Worm (Caenorhabditis elegans) whole organism, L2 larva: Measurements from ENCODE around the gene cyp-33E1.
A peak's percentile ranks its signal among the peaks of the same experiment; 100 is the strongest.

Experiments used
- C34F6.9 ChIP-seq: fragments of 150-350 bp; optimal IDR thresholded peaks from 2 replicates; lab custom pipeline; 2014; ENCODE audit warnings: missing biosample characterization, missing genetic modification characterization
- F13H6.1 ChIP-seq: sonication (generic microtip); optimal IDR thresholded peaks from 2 replicates; lab custom pipeline; 2016; ENCODE audit warnings: missing genetic modification characterization, missing compliant biosample characterization
- R02D3.7 ChIP-seq: fragments of 150-350 bp; optimal IDR thresholded peaks from 2 replicates; lab custom pipeline; 2014; ENCODE audit warnings: missing biosample characterization, missing genetic modification characterization
- Y55F3AM.14 ChIP-seq: fragments of 200-800 bp; sonication (Bioruptor generic); optimal IDR thresholded peaks from 2 replicates; lab custom pipeline; 2018; ENCODE audit warnings: mild to moderate bottlenecking, missing genetic modification characterization, missing compliant biosample characterization
- ZK546.5 ChIP-seq: sonication (generic microtip); optimal IDR thresholded peaks from 2 replicates; lab custom pipeline; 2017; ENCODE audit warnings: missing biosample characterization, missing genetic modification characterization
- alr-1 ChIP-seq: fragments of 150-350 bp; optimal IDR thresholded peaks from 2 replicates; lab custom pipeline; 2014; ENCODE audit warnings: missing biosample characterization, missing genetic modification characterization
- aly-2 ChIP-seq: fragments of 150-350 bp; optimal IDR thresholded peaks from 2 replicates; lab custom pipeline; 2014; ENCODE audit warnings: missing biosample characterization, missing genetic modification characterization
- ama-1 ChIP-seq: fragments of 150-350 bp; optimal IDR thresholded peaks from 2 replicates; lab custom pipeline; 2018; ENCODE audit warnings: inconsistent platforms
- blmp-1 ChIP-seq: sonication (generic microtip); optimal IDR thresholded peaks from 2 replicates; lab custom pipeline; 2017; ENCODE audit warnings: missing genetic modification characterization, mild to moderate bottlenecking, missing compliant biosample characterization, antibody characterized with exemption, moderate library complexity; ENCODE audit not compliant: insufficient read depth
- ceh-16 ChIP-seq: fragments of 150-350 bp; optimal IDR thresholded peaks from 2 replicates; lab custom pipeline; 2014; ENCODE audit warnings: missing biosample characterization, missing genetic modification characterization
- ceh-82 ChIP-seq: fragments of 150-350 bp; optimal IDR thresholded peaks from 2 replicates; lab custom pipeline; 2014; ENCODE audit warnings: missing biosample characterization, missing genetic modification characterization
- crh-2 ChIP-seq: sonication (generic microtip); optimal IDR thresholded peaks from 2 replicates; lab custom pipeline; 2017; ENCODE audit warnings: missing biosample characterization, missing genetic modification characterization
- dmd-4 ChIP-seq: sonication (generic microtip); optimal IDR thresholded peaks from 2 replicates; lab custom pipeline; 2017; ENCODE audit warnings: missing biosample characterization, missing genetic modification characterization
- egl-27 ChIP-seq: sonication (generic microtip); optimal IDR thresholded peaks from 3 replicates; lab custom pipeline; 2017; ENCODE audit warnings: missing biosample characterization, missing genetic modification reagents, missing genetic modification characterization
- elt-1 ChIP-seq: fragments of 150-350 bp; optimal IDR thresholded peaks from 2 replicates; lab custom pipeline; 2014; ENCODE audit warnings: missing biosample characterization, missing genetic modification characterization
- elt-3 ChIP-seq: sonication (generic microtip); optimal IDR thresholded peaks from 2 replicates; lab custom pipeline; 2017; ENCODE audit warnings: missing biosample characterization, missing genetic modification characterization
- fos-1 ChIP-seq: fragments of 150-350 bp; optimal IDR thresholded peaks from 2 replicates; lab custom pipeline; 2014; ENCODE audit warnings: missing biosample characterization, missing genetic modification characterization
- gmeb-1 ChIP-seq: fragments of 150-350 bp; optimal IDR thresholded peaks from 2 replicates; lab custom pipeline; 2014; ENCODE audit warnings: missing biosample characterization, missing genetic modification characterization
- lin-11 ChIP-seq: fragments of 150-350 bp; sonication (generic microtip); optimal IDR thresholded peaks from 2 replicates; lab custom pipeline; 2014; ENCODE audit warnings: missing biosample characterization, missing genetic modification characterization, inconsistent platforms, mixed read lengths
- lin-13 ChIP-seq: fragments of 150-350 bp; optimal IDR thresholded peaks from 2 replicates; lab custom pipeline; 2014; ENCODE audit warnings: missing biosample characterization, missing genetic modification reagents, missing genetic modification characterization
- lin-39 ChIP-seq: fragments of 150-350 bp; optimal IDR thresholded peaks from 2 replicates; lab custom pipeline; 2014; ENCODE audit warnings: missing biosample characterization, missing genetic modification reagents, missing genetic modification characterization
- lsy-2 ChIP-seq, 2 experiments: fragments of 150-350 bp in 1 of 2; sonication (generic microtip) in 1 of 2; optimal IDR thresholded peaks; 2 replicates each; lab custom pipeline; 2014 to 2017; ENCODE audit warnings: missing biosample characterization in 2 of 2, missing genetic modification characterization in 2 of 2
- mab-5 ChIP-seq: fragments of 150-350 bp; optimal IDR thresholded peaks from 2 replicates; lab custom pipeline; 2014; ENCODE audit warnings: missing biosample characterization, missing genetic modification characterization
- mbf-1 ChIP-seq: sonication (generic microtip); optimal IDR thresholded peaks from 2 replicates; lab custom pipeline; 2017; ENCODE audit warnings: missing biosample characterization, missing genetic modification characterization
- mdl-1 ChIP-seq, 2 experiments: fragments of 150-350 bp in 1 of 2; sonication (generic microtip) in 1 of 2; optimal IDR thresholded peaks; 2 replicates each; lab custom pipeline; 2017; ENCODE audit warnings: missing biosample characterization in 2 of 2, missing genetic modification characterization in 2 of 2
- nhr-10 ChIP-seq: sonication (generic microtip); optimal IDR thresholded peaks from 2 replicates; lab custom pipeline; 2017; ENCODE audit warnings: missing biosample characterization, missing genetic modification characterization
- nhr-11 ChIP-seq: fragments of 150-350 bp; optimal IDR thresholded peaks from 2 replicates; lab custom pipeline; 2014; ENCODE audit warnings: missing biosample characterization, missing genetic modification characterization
- nhr-12 ChIP-seq: fragments of 150-350 bp; optimal IDR thresholded peaks from 2 replicates; lab custom pipeline; 2014; ENCODE audit warnings: missing biosample characterization, missing genetic modification characterization
- nhr-129 ChIP-seq: fragments of 150-350 bp; optimal IDR thresholded peaks from 2 replicates; lab custom pipeline; 2014; ENCODE audit warnings: missing biosample characterization, missing genetic modification characterization
- nhr-21 ChIP-seq: fragments of 150-350 bp; optimal IDR thresholded peaks from 2 replicates; lab custom pipeline; 2014; ENCODE audit warnings: missing biosample characterization, missing genetic modification characterization
- nhr-23 ChIP-seq: fragments of 150-350 bp; optimal IDR thresholded peaks from 2 replicates; lab custom pipeline; 2014; ENCODE audit warnings: missing biosample characterization, missing genetic modification reagents, missing genetic modification characterization
- nhr-237 ChIP-seq: fragments of 150-350 bp; optimal IDR thresholded peaks from 2 replicates; lab custom pipeline; 2014; ENCODE audit warnings: missing biosample characterization, missing genetic modification characterization
- nhr-25 ChIP-seq: fragments of 150-350 bp; sonication (generic microtip); optimal IDR thresholded peaks from 3 replicates; lab custom pipeline; 2014; ENCODE audit warnings: missing biosample characterization, missing genetic modification characterization
- nhr-6 ChIP-seq: fragments of 150-350 bp; optimal IDR thresholded peaks from 2 replicates; lab custom pipeline; 2014; ENCODE audit warnings: missing biosample characterization, missing genetic modification characterization
- nhr-77 ChIP-seq: fragments of 150-350 bp; optimal IDR thresholded peaks from 2 replicates; lab custom pipeline; 2014; ENCODE audit warnings: missing biosample characterization, missing genetic modification characterization
- peb-1 ChIP-seq: fragments of 150-350 bp; optimal IDR thresholded peaks from 2 replicates; lab custom pipeline; 2014; ENCODE audit warnings: missing biosample characterization, missing genetic modification characterization
- sem-4 ChIP-seq: fragments of 150-350 bp; optimal IDR thresholded peaks from 2 replicates; lab custom pipeline; 2014; ENCODE audit warnings: missing biosample characterization, missing genetic modification reagents, missing genetic modification characterization
- skn-1 ChIP-seq: sonication (generic microtip); optimal IDR thresholded peaks from 2 replicates; lab custom pipeline; 2017; ENCODE audit warnings: missing biosample characterization, missing genetic modification characterization
- sma-3 ChIP-seq: sonication (generic microtip); optimal IDR thresholded peaks from 2 replicates; lab custom pipeline; 2016; ENCODE audit warnings: missing genetic modification reagents, missing genetic modification characterization, missing compliant biosample characterization
- sma-9 ChIP-seq, 2 experiments: fragments of 150-350 bp in 1 of 2; sonication (generic microtip) in 1 of 2; optimal IDR thresholded peaks; 2 replicates each; lab custom pipeline; 2014 to 2016; ENCODE audit warnings: missing genetic modification characterization in 2 of 2, mild to moderate bottlenecking in 1 of 2, missing biosample characterization in 1 of 2, missing compliant biosample characterization in 1 of 2, missing genetic modification reagents in 1 of 2, moderate library complexity in 1 of 2
- snpc-4 ChIP-seq: fragments of 150-350 bp; optimal IDR thresholded peaks from 2 replicates; lab custom pipeline; 2014; ENCODE audit warnings: missing biosample characterization, missing genetic modification characterization
- unc-39 ChIP-seq: fragments of 150-350 bp; optimal IDR thresholded peaks from 2 replicates; lab custom pipeline; 2014; ENCODE audit warnings: missing biosample characterization, missing genetic modification characterization
- unc-55 ChIP-seq: fragments of 150-350 bp; sonication (generic microtip); optimal IDR thresholded peaks from 3 replicates; lab custom pipeline; 2014; ENCODE audit warnings: missing biosample characterization, missing genetic modification reagents, missing genetic modification characterization
- unc-62 ChIP-seq: fragments of 150-350 bp; optimal IDR thresholded peaks from 2 replicates; lab custom pipeline; 2014; ENCODE audit warnings: missing biosample characterization, missing genetic modification reagents, missing genetic modification characterization
- zag-1 ChIP-seq: fragments of 150-350 bp; optimal IDR thresholded peaks from 2 replicates; lab custom pipeline; 2014; ENCODE audit warnings: missing biosample characterization, missing genetic modification characterization
- ztf-1 ChIP-seq: fragments of 200-800 bp; sonication (Bioruptor generic); conservative IDR thresholded peaks from 2 replicates; pipeline ENCODE4 v1.3.6; 2022; ENCODE audit warnings: missing genetic modification characterization, missing compliant biosample characterization
- ztf-11 ChIP-seq: sonication (generic microtip); optimal IDR thresholded peaks from 2 replicates; lab custom pipeline; 2017; ENCODE audit warnings: missing biosample characterization, missing genetic modification characterization
- ztf-4 ChIP-seq: fragments of 150-350 bp; optimal IDR thresholded peaks from 2 replicates; lab custom pipeline; 2014; ENCODE audit warnings: missing biosample characterization, missing genetic modification characterization

cyp-33E1 gene

DNA sequence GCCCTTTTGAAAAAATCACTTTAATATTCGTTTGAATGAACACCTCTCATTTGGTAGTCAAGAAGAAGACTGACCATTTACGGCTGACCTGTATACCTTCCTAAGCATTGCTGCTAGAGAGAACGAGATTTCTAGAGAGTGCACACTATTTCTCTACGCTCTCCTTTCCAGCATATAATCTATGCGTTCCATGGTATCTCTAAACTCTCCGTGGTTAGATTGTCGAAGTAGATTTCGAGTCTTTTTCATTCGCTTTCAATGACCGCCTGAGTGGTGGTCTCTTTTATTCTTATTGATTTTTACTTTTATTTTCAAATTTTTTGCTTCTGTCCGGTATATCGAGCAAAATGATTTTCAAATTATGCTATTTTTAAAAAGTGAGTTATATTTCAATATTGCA lies 50.9 kb downstream of the cyp-33E1 start:
- TF ChIP-seq alr-1 (no peak), elt-3 (tag; lab: Kevin White, UChicago) (no peak), ztf-1 (no peak), crh-2 (tag; lab: Kevin White, UChicago) (peak; percentile 5), blmp-1 (tag; lab: Kevin White, UChicago) (peak; percentile 1), lin-13 (GFP tag; lab: Kevin White, UChicago) (no peak), C34F6.9 (tag; lab: Kevin White, UChicago) (peak; percentile 54), nhr-129 (tag; lab: Kevin White, UChicago) (peak; percentile 24), nhr-11 (tag; lab: Kevin White, UChicago) (no peak), ceh-82 (no peak), aly-2 (tag; lab: Kevin White, UChicago) (no peak), nhr-21 (no peak), gmeb-1 (peak; percentile 13), ceh-16 (no peak), unc-39 (tag; lab: Kevin White, UChicago) (no peak), nhr-77 (tag; lab: Kevin White, UChicago) (no peak), ztf-4 (tag; lab: Kevin White, UChicago) (no peak), nhr-12 (tag; lab: Kevin White, UChicago) (no peak), lin-39 (tag; lab: Kevin White, UChicago) (no peak), ama-1 (lab: Kevin White, UChicago) (no peak), skn-1 (tag; lab: Kevin White, UChicago) (no peak), zag-1 (no peak), nhr-23 (tag; lab: Kevin White, UChicago) (no peak), unc-55 (peak; percentile 56), lsy-2 (tag; optimal IDR thresholded peaks at IDR 0.05; lab: Kevin White, UChicago) (peak; percentile 8 to 57), mab-5 (tag; lab: Kevin White, UChicago) (no peak), sem-4 (no peak), nhr-6 (tag; lab: Kevin White, UChicago) (no peak), mdl-1 (tag; optimal IDR thresholded peaks at IDR 0.05; lab: Kevin White, UChicago) (no peak), elt-1 (tag; lab: Kevin White, UChicago) (no peak), fos-1 (tag; lab: Kevin White, UChicago) (no peak), sma-9 (GFP tag; optimal IDR thresholded peaks at IDR 0.05; lab: Kevin White, UChicago) (peak; percentile 52), sma-9 (tag; optimal IDR thresholded peaks at IDR 0.05; lab: Kevin White, UChicago) (no peak), nhr-25 (tag; lab: Kevin White, UChicago) (no peak), peb-1 (no peak), mbf-1 (no peak), ZK546.5 (tag; lab: Kevin White, UChicago) (no peak), ztf-11 (tag; lab: Kevin White, UChicago) (no peak), sma-3 (GFP tag; lab: Kevin White, UChicago) (no peak), nhr-10 (no peak), unc-62 (GFP tag; lab: Kevin White, UChicago) (no peak), lin-11 (tag; lab: Kevin White, UChicago) (no peak), egl-27 (tag; lab: Kevin White, UChicago) (no peak), dmd-4 (tag; lab: Kevin White, UChicago) (no peak), nhr-237 (no peak), F13H6.1 (tag; lab: Kevin White, UChicago) (no peak), snpc-4 (tag; lab: Kevin White, UChicago) (no peak), Y55F3AM.14 (no peak), R02D3.7 (tag; lab: Kevin White, UChicago) (no peak)
- TF ChIP-seq, all 48 proteins: peak for 8
